Worm (Caenorhabditis elegans): Measurements from ENCODE around the gene C04E7.3.

DNA sequence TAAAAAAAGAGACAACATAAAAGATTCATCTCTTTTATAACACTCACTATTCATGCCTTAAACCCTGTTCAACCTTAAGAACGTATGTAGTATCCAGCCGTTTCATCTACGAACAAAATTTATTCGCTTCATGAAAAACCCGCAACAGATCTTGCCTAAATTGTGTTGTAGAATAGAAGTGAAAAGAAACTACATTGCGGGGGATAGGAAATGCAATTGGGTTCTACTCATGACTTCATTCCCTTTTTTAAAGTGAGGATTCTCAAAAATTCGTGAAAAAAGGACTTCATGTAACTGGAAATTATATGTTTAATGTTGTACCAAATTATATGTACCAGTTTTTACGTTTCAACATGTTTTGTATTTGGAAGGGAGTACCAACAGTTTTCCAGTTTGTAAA lies 37.9 kb downstream of the C04E7.3 start:
- no peak for TF ChIP-seq mdl-1 (tag; optimal IDR thresholded peaks at IDR 0.05)
- TF ChIP-seq nhr-237 (tag; optimal IDR thresholded peaks at IDR 0.05): no peak
- no peak for TF ChIP-seq pha-4 (tag; optimal IDR thresholded peaks at IDR 0.05)
- no peak for TF ChIP-seq nhr-43 (tag; optimal IDR thresholded peaks at IDR 0.05; ENCODE audit: poor library complexity, severe bottlenecking)
- TF ChIP-seq ztf-4 (tag; optimal IDR thresholded peaks at IDR 0.05): no peak
- TF ChIP-seq snpc-4 (tag; optimal IDR thresholded peaks at IDR 0.05): no peak
- no peak for TF ChIP-seq zag-1 (tag; optimal IDR thresholded peaks at IDR 0.05)
